Fruit fly (Drosophila melanogaster) whole organism: ENCODE measurements around the gene CG9727.

Source experiments
- CG8478 ChIP-seq: fragments of >200 bp; optimal IDR thresholded peaks from 2 replicates; lab custom pipeline; 2018; ENCODE audit warnings: inconsistent platforms
- Dll ChIP-seq: fragments of >200 bp; optimal IDR thresholded peaks from 2 replicates; lab custom pipeline; 2017
- EcR ChIP-seq, 2 experiments: fragments of >200 bp; optimal IDR thresholded peaks; 2 replicates each; lab custom pipeline; 2017; ENCODE audit warnings: missing biosample characterization in 2 of 2, missing genetic modification characterization in 2 of 2, missing genetic modification reagents in 2 of 2
- pan ChIP-seq: fragments of >200 bp; optimal IDR thresholded peaks from 2 replicates; lab custom pipeline; 2017
- psq ChIP-seq: fragments of >200 bp; optimal IDR thresholded peaks from 2 replicates; lab custom pipeline; 2017
- usp ChIP-seq: fragments of >200 bp; optimal IDR thresholded peaks from 2 replicates; lab custom pipeline; 2017; ENCODE audit warnings: missing biosample characterization, missing genetic modification characterization, mixed read lengths

Gene CG9727

dm6 chr3R:6411454-6412204, 44.8 kb downstream of the CG9727 start:
- no peak for TF ChIP-seq Dll (lab: Kevin White, UChicago)

dm6 chr3R:6410412-6411225, 45.9 kb downstream of the CG9727 start:
- no peak for TF ChIP-seq psq
- TF ChIP-seq pan (lab: Kevin White, UChicago): no peak
- TF ChIP-seq usp: no peak
- TF ChIP-seq EcR (GFP tag; optimal IDR thresholded peaks at IDR 0.05; lab: Kevin White, UChicago): peak in 1 of 2 experiments; percentile 81

- TF ChIP-seq Dll (lab: Kevin White, UChicago) (no peak), EcR (GFP tag; optimal IDR thresholded peaks at IDR 0.05; lab: Kevin White, UChicago) (peak in 1 of 2 experiments; percentile 62)
Measured at dm6 chr3R:6409153-6409571, 47.3 kb downstream of the CG9727 start.

- TF ChIP-seq EcR (GFP tag; optimal IDR thresholded peaks at IDR 0.05; lab: Kevin White, UChicago) (no peak), pan (lab: Kevin White, UChicago) (no peak), CG8478 (no peak), Dll (lab: Kevin White, UChicago) (no peak), usp (no peak), psq (no peak)
Measured at dm6 chr3R:6408467-6408866, 48.0 kb downstream of the CG9727 start.

- TF ChIP-seq CG8478 (no peak), EcR (GFP tag; optimal IDR thresholded peaks at IDR 0.05; lab: Kevin White, UChicago) (no peak), Dll (lab: Kevin White, UChicago) (no peak)
Measured at dm6 chr3R:6407544-6407943, 48.9 kb downstream of the CG9727 start.

- TF ChIP-seq Dll (lab: Kevin White, UChicago): no peak
- peak; percentile 21 for TF ChIP-seq psq
- no peak for TF ChIP-seq usp
Measured at dm6 chr3R:6406566-6407098, 49.8 kb downstream of the CG9727 start, which contains the start of gene gpp. Gene gpp, plus strand, starts transcription at chr3R:6406855.

dm6 chr3R:6405674-6406565, 50.6 kb downstream of the CG9727 start, which contains the start of gene Dmtn:
Gene Dmtn, minus strand, starts transcription at chr3R:6405895.
- TF ChIP-seq CG8478 (no peak), usp (no peak), psq (no peak), Dll (lab: Kevin White, UChicago) (no peak), EcR (GFP tag; optimal IDR thresholded peaks at IDR 0.05; lab: Kevin White, UChicago) (no peak), pan (lab: Kevin White, UChicago) (no peak)

dm6 chr3R:6405239-6405638, 51.2 kb downstream of the CG9727 start:
- TF ChIP-seq usp: no peak
- no peak for TF ChIP-seq CG8478
- TF ChIP-seq EcR (GFP tag; optimal IDR thresholded peaks at IDR 0.05; lab: Kevin White, UChicago): no peak
- TF ChIP-seq psq: no peak
- TF ChIP-seq Dll (lab: Kevin White, UChicago): no peak
- no peak for TF ChIP-seq pan (lab: Kevin White, UChicago)

- TF ChIP-seq pan (lab: Kevin White, UChicago) (no peak), CG8478 (no peak), psq (no peak), usp (no peak), Dll (lab: Kevin White, UChicago) (no peak), EcR (GFP tag; optimal IDR thresholded peaks at IDR 0.05; lab: Kevin White, UChicago) (no peak)
Measured at dm6 chr3R:6404174-6404573, 52.3 kb downstream of the CG9727 start.

dm6 chr3R:6403674-6404073, 52.8 kb downstream of the CG9727 start:
- no peak for TF ChIP-seq pan (lab: Kevin White, UChicago)
- TF ChIP-seq usp: no peak
- TF ChIP-seq Dll (lab: Kevin White, UChicago): no peak
- no peak for TF ChIP-seq psq
- no peak for TF ChIP-seq CG8478
- no peak for TF ChIP-seq EcR (GFP tag; optimal IDR thresholded peaks at IDR 0.05; lab: Kevin White, UChicago)

- TF ChIP-seq EcR (GFP tag; optimal IDR thresholded peaks at IDR 0.05; lab: Kevin White, UChicago) (no peak), pan (lab: Kevin White, UChicago) (no peak), Dll (lab: Kevin White, UChicago) (no peak), CG8478 (no peak), usp (no peak), psq (no peak)
Measured at dm6 chr3R:6402522-6403171, 53.8 kb downstream of the CG9727 start.

- no peak for TF ChIP-seq Dll (lab: Kevin White, UChicago)
- TF ChIP-seq CG8478: no peak
- no peak for TF ChIP-seq EcR (GFP tag; optimal IDR thresholded peaks at IDR 0.05; lab: Kevin White, UChicago)
- no peak for TF ChIP-seq usp
- no peak for TF ChIP-seq psq
- TF ChIP-seq pan (lab: Kevin White, UChicago): no peak
Measured at dm6 chr3R:6401522-6401844, 55.0 kb downstream of the CG9727 start.
